Worm (Caenorhabditis elegans): ENCODE data around the gene dim-1.

dim-1 gene

DNA sequence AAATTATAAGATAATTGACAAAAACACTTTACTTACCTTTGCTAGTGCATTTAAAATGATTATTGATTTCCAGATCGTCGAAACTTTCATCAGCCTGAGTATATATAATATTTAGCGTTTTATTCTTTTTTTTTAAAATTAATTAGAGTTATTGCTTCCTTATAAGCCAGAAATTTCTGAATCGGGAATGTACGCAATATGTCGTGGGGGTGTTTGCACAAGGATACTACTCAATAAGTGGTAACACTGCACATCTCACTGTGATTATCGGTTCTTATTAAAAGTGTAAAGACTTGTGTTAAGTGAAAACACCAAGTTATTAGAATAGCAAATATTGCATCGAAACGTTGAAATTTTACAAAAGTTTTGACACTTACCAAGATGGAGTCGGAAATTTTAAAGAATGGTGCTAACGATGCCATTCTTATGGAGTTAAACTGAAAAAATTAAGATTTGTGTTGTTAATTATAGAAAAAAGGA is at the start of gene dim-1:
TSS of gene dim-1 (minus strand) at position 430 of the 480 bp plus-strand sequence.
- TF ChIP-seq unc-120 (tag; optimal IDR thresholded peaks at IDR 0.05; ENCODE audit: poor library complexity, severe bottlenecking) = peak; percentile 72
- peak; percentile 52 for TF ChIP-seq ces-1 (GFP tag; optimal IDR thresholded peaks at IDR 0.05)
- TF ChIP-seq nhr-28 (tag; optimal IDR thresholded peaks at IDR 0.05) = no peak

DNA sequence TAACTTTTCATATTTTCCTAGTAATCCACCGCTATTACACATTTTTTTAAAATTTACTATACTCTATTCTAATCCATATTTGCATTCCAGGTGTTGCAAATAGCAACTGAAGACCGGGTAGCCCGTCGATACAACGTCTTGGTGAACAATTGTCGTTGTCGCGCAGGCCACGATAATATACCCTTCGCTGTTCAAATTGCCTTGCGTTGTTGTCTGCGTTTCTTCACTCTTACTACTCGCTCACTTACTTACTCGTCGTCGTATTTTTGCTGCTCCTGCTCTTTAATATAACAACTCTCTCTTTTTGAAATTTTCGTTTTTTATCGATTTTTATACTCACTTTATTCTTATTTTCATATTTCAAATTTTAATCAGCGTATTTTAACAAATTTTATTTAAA is 45.9 kb upstream of the dim-1 start, which contains the start of gene K07E3.2:
TSS of gene K07E3.2 (plus strand) at position 400 of the 400 bp plus-strand sequence.
- peak; percentile 5 for TF ChIP-seq ces-1 (GFP tag; optimal IDR thresholded peaks at IDR 0.05)
- TF ChIP-seq sptf-1 (tag; optimal IDR thresholded peaks at IDR 0.05) = no peak
- no peak for TF ChIP-seq ztf-11 (tag; optimal IDR thresholded peaks at IDR 0.05)
- TF ChIP-seq lin-32 (GFP tag; optimal IDR thresholded peaks at IDR 0.05) = no peak
- peak; percentile 28 for TF ChIP-seq hlh-1 (tag; optimal IDR thresholded peaks at IDR 0.05)
- no peak for TF ChIP-seq mab-5 (tag; optimal IDR thresholded peaks at IDR 0.05)
- no peak for TF ChIP-seq snpc-4 (tag; optimal IDR thresholded peaks at IDR 0.05)

DNA sequence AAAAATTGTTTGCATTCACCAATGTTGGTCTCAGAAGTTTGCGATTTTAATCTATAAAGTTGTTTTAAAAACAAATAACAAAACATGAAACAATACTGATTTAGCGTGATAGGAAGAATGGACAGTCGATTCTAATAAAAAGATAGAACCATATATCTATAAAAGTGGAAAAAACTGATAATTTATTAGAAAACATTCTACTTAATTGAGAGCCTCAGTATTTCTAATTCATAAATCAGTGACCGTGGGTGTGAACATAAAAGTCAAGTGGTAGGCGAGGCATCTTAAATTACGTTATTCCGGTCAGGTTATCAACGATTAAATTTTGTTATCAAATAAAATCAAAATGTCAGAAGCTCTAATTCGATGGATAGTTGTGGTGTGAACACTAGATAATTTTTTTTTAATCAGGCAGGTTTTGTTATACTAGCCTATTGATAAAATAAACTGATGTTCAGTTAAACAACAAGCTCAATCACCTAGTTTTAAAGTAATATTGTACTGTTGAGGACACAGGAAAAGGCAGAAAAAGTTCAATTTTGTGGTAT is 40.9 kb upstream of the dim-1 start, which contains the start of gene catp-5:
TSS of gene catp-5 (minus strand) at position 51 of the 548 bp plus-strand sequence.
- no peak for TF ChIP-seq drap-1 (GFP tag; optimal IDR thresholded peaks at IDR 0.05)
- no peak for TF ChIP-seq tbx-8 (GFP tag; optimal IDR thresholded peaks at IDR 0.05)
- TF ChIP-seq ceh-83 (GFP tag; optimal IDR thresholded peaks at IDR 0.05) = no peak
- TF ChIP-seq unc-120 (tag; optimal IDR thresholded peaks at IDR 0.05; ENCODE audit: poor library complexity, severe bottlenecking) = no peak
- no peak for TF ChIP-seq ceh-39 (tag; optimal IDR thresholded peaks at IDR 0.05)
- TF ChIP-seq pha-4 (tag; optimal IDR thresholded peaks at IDR 0.05) = no peak
- no peak for TF ChIP-seq snpc-4 (tag; optimal IDR thresholded peaks at IDR 0.05)
- no peak for TF ChIP-seq bed-3 (GFP tag; optimal IDR thresholded peaks at IDR 0.05)
- TF ChIP-seq zip-8 (tag; optimal IDR thresholded peaks at IDR 0.05) = no peak
- TF ChIP-seq lsy-2 (tag; optimal IDR thresholded peaks at IDR 0.05) = no peak

DNA sequence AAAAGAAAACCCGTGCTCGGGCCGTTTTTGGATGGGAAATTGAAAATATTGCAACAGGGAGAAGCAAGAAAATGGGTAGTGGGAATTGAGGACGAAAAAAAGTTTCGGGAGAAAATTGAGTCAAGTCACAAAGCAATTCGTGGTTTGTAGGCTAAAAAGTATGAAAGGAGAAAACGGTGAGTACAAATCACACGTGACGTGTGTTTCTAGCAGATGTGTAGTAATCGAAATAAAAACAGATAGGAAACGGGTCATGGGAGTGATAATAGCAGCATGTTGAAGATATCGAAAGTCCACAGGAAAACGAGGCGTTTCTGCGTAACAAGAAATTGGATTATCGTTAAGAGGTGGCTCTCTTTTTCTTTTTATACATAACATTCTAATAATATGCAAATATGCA is 31.9 kb upstream of the dim-1 start:
- TF ChIP-seq ztf-11 (tag; optimal IDR thresholded peaks at IDR 0.05) = no peak
- peak; percentile 61 for TF ChIP-seq ces-1 (GFP tag; optimal IDR thresholded peaks at IDR 0.05)

DNA sequence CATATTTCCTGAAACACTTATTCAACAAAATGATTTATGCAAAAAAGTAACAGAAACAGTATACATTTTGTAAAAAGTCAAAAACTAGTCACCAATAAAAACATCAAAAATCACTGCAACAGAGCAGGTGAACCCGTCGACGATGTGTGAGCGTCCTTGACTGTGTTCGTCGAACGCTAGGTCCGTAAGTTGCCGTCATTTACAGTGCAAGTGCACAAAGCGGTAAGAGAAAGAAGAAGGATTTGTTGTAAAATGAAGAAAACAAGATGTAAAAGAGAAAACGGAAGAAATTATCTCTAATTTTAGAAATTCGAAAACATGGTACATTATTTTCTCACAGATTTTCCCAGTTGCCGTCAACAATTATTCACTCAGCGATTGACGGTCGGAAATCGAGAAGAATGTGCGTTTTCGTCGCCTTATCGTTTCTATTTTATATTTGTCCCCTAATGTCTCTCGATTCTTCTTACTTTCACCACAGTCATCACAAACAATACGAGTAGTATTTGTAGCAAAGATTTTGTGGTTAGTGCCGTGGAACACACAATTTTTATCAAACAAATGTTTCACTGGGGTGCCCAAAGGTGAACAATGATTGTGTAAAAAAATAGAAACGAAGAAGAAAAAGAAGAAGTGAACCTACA is 31.4 kb upstream of the dim-1 start:
- no peak for TF ChIP-seq M03D4.4 (tag; optimal IDR thresholded peaks at IDR 0.05)
- no peak for TF ChIP-seq lin-13 (tag; optimal IDR thresholded peaks at IDR 0.05)
- no peak for TF ChIP-seq pha-4 (tag; optimal IDR thresholded peaks at IDR 0.05)
- TF ChIP-seq elt-3 (tag; optimal IDR thresholded peaks at IDR 0.05) = no peak
- TF ChIP-seq flh-1 (GFP tag; optimal IDR thresholded peaks at IDR 0.05) = no peak
- no peak for TF ChIP-seq lin-32 (GFP tag; optimal IDR thresholded peaks at IDR 0.05)
- no peak for TF ChIP-seq mab-5 (tag; optimal IDR thresholded peaks at IDR 0.05)
- no peak for TF ChIP-seq ztf-11 (tag; optimal IDR thresholded peaks at IDR 0.05)
- TF ChIP-seq hlh-1 (tag; optimal IDR thresholded peaks at IDR 0.05) = no peak
- no peak for TF ChIP-seq lsy-2 (tag; optimal IDR thresholded peaks at IDR 0.05)
- no peak for TF ChIP-seq nhr-12 (tag; optimal IDR thresholded peaks at IDR 0.05)
- TF ChIP-seq ceh-43 (GFP tag; optimal IDR thresholded peaks at IDR 0.05) = no peak
- no peak for TF ChIP-seq zip-8 (tag; optimal IDR thresholded peaks at IDR 0.05)

DNA sequence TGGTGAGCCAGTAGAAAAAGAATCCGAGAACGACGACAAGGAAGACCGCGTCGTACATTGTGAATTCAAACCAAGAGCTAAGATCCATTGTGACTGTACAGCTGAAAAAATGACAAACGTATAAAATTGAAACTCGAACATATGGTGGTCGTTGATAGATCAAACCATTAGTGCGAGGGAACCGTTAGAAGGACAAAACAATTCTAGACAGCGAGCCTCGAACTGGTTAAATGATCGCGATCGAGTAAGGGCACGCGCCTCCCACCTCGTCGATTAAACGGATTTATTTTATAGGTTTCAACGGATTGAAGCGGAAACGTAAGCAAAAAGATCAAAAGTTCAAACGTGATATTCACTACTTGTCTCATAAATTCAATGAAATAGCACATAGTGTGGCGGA is 30.5 kb upstream of the dim-1 start, which contains the start of gene vem-1:
TSS of gene vem-1 (minus strand) at position 101 of the 400 bp plus-strand sequence.
- TF ChIP-seq blmp-1 (tag; optimal IDR thresholded peaks at IDR 0.05) (no peak), cnd-1 (tag; optimal IDR thresholded peaks at IDR 0.05) (no peak), snpc-4 (tag; optimal IDR thresholded peaks at IDR 0.05) (no peak), tbx-8 (GFP tag; optimal IDR thresholded peaks at IDR 0.05) (no peak), sem-2 (GFP tag; optimal IDR thresholded peaks at IDR 0.05) (no peak), hlh-1 (tag; optimal IDR thresholded peaks at IDR 0.05) (no peak), sptf-1 (tag; optimal IDR thresholded peaks at IDR 0.05) (no peak), pha-4 (tag; optimal IDR thresholded peaks at IDR 0.05) (no peak), nhr-28 (tag; optimal IDR thresholded peaks at IDR 0.05) (no peak), elt-3 (tag; optimal IDR thresholded peaks at IDR 0.05) (no peak), nhr-2 (tag; optimal IDR thresholded peaks at IDR 0.05) (no peak), flh-1 (GFP tag; optimal IDR thresholded peaks at IDR 0.05) (no peak), nhr-76 (tag; optimal IDR thresholded peaks at IDR 0.05) (no peak), ceh-43 (GFP tag; optimal IDR thresholded peaks at IDR 0.05) (no peak)

Measured in whole organism, mixed stage, embryonic.